Fruit fly (Drosophila melanogaster): Measurements from ENCODE around the gene CG18599.

- TF ChIP-seq Dfd (GFP tag; optimal IDR thresholded peaks at IDR 0.05) (no peak), usp (GFP tag; optimal IDR thresholded peaks at IDR 0.05) (no peak)
These were observed 37.4 kb upstream of the CG18599 start for dm6 chr3R:18230229-18230628.

Measured in whole organism, wandering third instar larva.